Fruit fly (Drosophila melanogaster): ENCODE measurements around the gene CG6793.

The CG6793 gene

dm6 chr3L:12045443-12045842 lies 3.3 kb downstream of the CG6793 start (continued):
- TF ChIP-seq CG15696 (tag; optimal IDR thresholded peaks at IDR 0.05) (no peak), CG2199 (GFP tag; IDR thresholded peaks at IDR 0.05) (peak; percentile 49; the same call in 1 of the 3 replicates), CG14014 (GFP tag; IDR thresholded peaks at IDR 0.05) (peak; percentile 64; the same call in 1 of the 2 replicates), CG5180 (GFP tag; optimal IDR thresholded peaks at IDR 0.05) (peak; percentile 22), E2f2 (GFP tag; IDR thresholded peaks at IDR 0.05) (peak; percentile 33; the same call in 1 of the 2 replicates), CG2120 (GFP tag; optimal IDR thresholded peaks at IDR 0.05) (peak; percentile 20), unpg (GFP tag; optimal IDR thresholded peaks at IDR 0.05) (peak; percentile 35), CG11398 (GFP tag; optimal IDR thresholded peaks at IDR 0.05) (peak; percentile 12), D (optimal IDR thresholded peaks at IDR 0.05) (no peak), D (GFP tag; optimal IDR thresholded peaks at IDR 0.05) (peak; percentile 12), odd (GFP tag; optimal IDR thresholded peaks at IDR 0.05) (peak; percentile 30), grau (tag; optimal IDR thresholded peaks at IDR 0.05) (peak; percentile 10), CG1529 (GFP tag; optimal IDR thresholded peaks at IDR 0.05) (peak; percentile 20), CG12104 (GFP tag; optimal IDR thresholded peaks at IDR 0.05) (peak; percentile 17), dmrt99B (tag; optimal IDR thresholded peaks at IDR 0.05) (peak; percentile 25), Asciz (GFP tag; optimal IDR thresholded peaks at IDR 0.05) (peak; percentile 63), scrt (GFP tag; optimal IDR thresholded peaks at IDR 0.05) (peak; percentile 10), CG8290 (GFP tag; optimal IDR thresholded peaks at IDR 0.05) (no peak), CG8290 (tag; optimal IDR thresholded peaks at IDR 0.05) (peak in 1 of 2 experiments; percentile 18), CG3065 (GFP tag; optimal IDR thresholded peaks at IDR 0.05) (no peak), CG12391 (tag; optimal IDR thresholded peaks at IDR 0.05) (no peak), caup (GFP tag; optimal IDR thresholded peaks at IDR 0.05; ENCODE audit: severe bottlenecking) (peak; percentile 54), otp (GFP tag; IDR thresholded peaks at IDR 0.05) (0 out of 3 replicates have a peak, but pooled peaks have one; percentile 45), bsh (GFP tag; optimal IDR thresholded peaks at IDR 0.05) (peak in 1 of 2 experiments; percentile 10), CG15011 (GFP tag; optimal IDR thresholded peaks at IDR 0.05) (peak; percentile 44), mirr (GFP tag; optimal IDR thresholded peaks at IDR 0.05) (peak; percentile 65), pnt (GFP tag; optimal IDR thresholded peaks at IDR 0.05) (no peak), nau (GFP tag; optimal IDR thresholded peaks at IDR 0.05) (peak; percentile 58), CG31365 (tag; optimal IDR thresholded peaks at IDR 0.05) (peak; percentile 7), Awh (GFP tag; IDR thresholded peaks at IDR 0.05) (peak; percentile 58), gce (GFP tag; IDR thresholded peaks at IDR 0.05) (no peak), sob (GFP tag; IDR thresholded peaks at IDR 0.05) (peak; percentile 68; the same call in 1 of the 2 replicates), insv (GFP tag; optimal IDR thresholded peaks at IDR 0.05) (no peak), Optix (GFP tag; IDR thresholded peaks at IDR 0.05) (0 out of 3 replicates have a peak, but pooled peaks have one; percentile 12), sug (tag; optimal IDR thresholded peaks at IDR 0.05) (peak; percentile 22), fru (optimal IDR thresholded peaks at IDR 0.05) (no peak), CG13894 (tag; optimal IDR thresholded peaks at IDR 0.05) (peak; percentile 63), CG3281 (GFP tag; optimal IDR thresholded peaks at IDR 0.05) (peak; percentile 13), sna (GFP tag; IDR thresholded peaks at IDR 0.05; ENCODE audit: partially characterized antibody) (no peak), cwo (GFP tag; optimal IDR thresholded peaks at IDR 0.05) (peak; percentile 0), B-H2 (GFP tag; optimal IDR thresholded peaks at IDR 0.05) (peak; percentile 29), cg (GFP tag; optimal IDR thresholded peaks at IDR 0.05) (peak; percentile 5), Sox100B (GFP tag; optimal IDR thresholded peaks at IDR 0.05) (peak; percentile 31), CG34376 (GFP tag; optimal IDR thresholded peaks at IDR 0.05) (no peak), Rfx (GFP tag; IDR thresholded peaks at IDR 0.05) (peak; percentile 39; the same call in 1 of the 2 replicates), CG3407 (GFP tag; optimal IDR thresholded peaks at IDR 0.05) (peak; percentile 36), CG4360 (GFP tag; IDR thresholded peaks at IDR 0.05) (no peak), dm (GFP tag; optimal IDR thresholded peaks at IDR 0.05) (no peak), Atf6 (GFP tag; IDR thresholded peaks at IDR 0.05) (0 out of 2 replicates have a peak, but pooled peaks have one; percentile 27), trem (tag; optimal IDR thresholded peaks at IDR 0.05) (no peak), CG14710 (tag; optimal IDR thresholded peaks at IDR 0.05) (no peak)
